Worm (Caenorhabditis elegans): ENCODE measurements around the gene Y39F10A.6.

DNA sequence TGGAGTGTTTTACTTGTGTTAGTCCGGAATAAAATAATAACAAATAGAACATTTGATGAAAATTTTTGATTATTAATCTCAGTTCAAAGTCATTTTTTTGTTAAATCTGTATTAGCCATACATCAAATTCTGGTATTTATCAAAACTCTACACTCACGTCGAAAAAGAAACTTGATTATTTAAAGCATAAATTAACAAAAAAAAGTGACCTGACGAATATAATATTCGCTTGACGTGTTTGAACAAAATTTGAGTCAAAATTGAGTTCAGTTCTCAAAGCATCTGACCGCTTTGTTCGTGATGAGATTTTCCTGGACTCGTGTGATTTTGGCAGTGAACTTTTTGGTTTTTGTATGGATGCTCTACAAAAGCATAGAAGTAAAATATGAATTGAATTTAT is 40.1 kb upstream of the Y39F10A.6 start, which contains the start of gene F46F5.10:
- TF ChIP-seq hnd-1 (tag; optimal IDR thresholded peaks at IDR 0.05) (no peak), B0310.2 (tag; optimal IDR thresholded peaks at IDR 0.05) (no peak), flt-1 (GFP tag; IDR thresholded peaks at IDR 0.05) (no peak), ama-1 (optimal IDR thresholded peaks at IDR 0.05) (no peak), ceh-36 (tag; optimal IDR thresholded peaks at IDR 0.05) (no peak), hmg-4 (GFP tag; optimal IDR thresholded peaks at IDR 0.05) (no peak), hmbx-1 (tag; optimal IDR thresholded peaks at IDR 0.05) (no peak), F13C5.2 (tag; optimal IDR thresholded peaks at IDR 0.05) (no peak)
